Worm (Caenorhabditis elegans): ENCODE data around the gene F19D8.2.

Gene F19D8.2

DNA sequence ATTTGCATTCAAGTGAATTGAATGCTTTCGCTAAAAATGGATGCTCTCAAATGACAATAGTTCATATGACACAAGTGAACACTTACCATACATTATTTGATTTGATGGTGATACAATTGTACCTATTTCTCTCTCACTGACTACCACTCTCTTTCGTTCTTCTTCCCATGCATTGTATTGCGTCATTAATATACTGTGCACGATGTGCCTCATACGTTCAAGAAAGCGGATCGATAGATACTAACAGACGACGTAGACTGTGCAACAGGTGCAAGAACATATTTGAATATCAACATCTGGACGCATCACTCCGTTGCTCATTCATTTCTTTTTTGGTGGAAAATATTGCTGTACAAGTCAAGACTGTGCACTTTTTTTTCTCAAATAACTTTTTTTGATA, 24.5 kb downstream of the F19D8.2 start, which contains the start of gene M03B6.4:
Gene M03B6.4, plus strand, starts transcription at position 149 of the 400 bp plus-strand sequence.
- TF ChIP-seq nhr-80 (tag; optimal IDR thresholded peaks at IDR 0.05): peak; percentile 23
- TF ChIP-seq ets-4 (GFP tag; optimal IDR thresholded peaks at IDR 0.05): no peak

DNA sequence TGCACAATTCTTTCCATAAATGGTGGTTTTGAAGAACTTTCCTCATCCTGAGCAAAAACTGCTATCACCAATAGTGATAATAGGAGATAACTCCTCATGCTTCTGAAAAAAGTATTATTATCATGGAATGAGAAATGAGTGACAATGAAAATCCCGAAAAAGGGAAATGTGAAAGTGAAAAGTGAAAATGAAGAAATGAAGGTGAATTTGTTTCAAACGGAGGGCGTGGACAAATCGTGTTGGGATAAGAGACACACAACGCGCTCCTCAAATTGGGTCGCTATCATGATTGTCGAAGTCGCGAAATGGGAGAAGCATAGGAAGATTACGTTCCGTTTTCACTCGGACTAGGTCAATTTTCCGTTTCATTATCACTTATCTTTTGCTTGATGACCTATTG, 30.0 kb downstream of the F19D8.2 start, which contains the start of gene M03B6.3:
Gene M03B6.3, minus strand, starts transcription at position 102 of the 400 bp plus-strand sequence.
- no peak for TF ChIP-seq athp-1 (tag; optimal IDR thresholded peaks at IDR 0.05)
- no peak for TF ChIP-seq egl-18 (GFP tag; IDR thresholded peaks at IDR 0.05)
- TF ChIP-seq K12H6.12 (tag; optimal IDR thresholded peaks at IDR 0.05): no peak
- TF ChIP-seq hsf-1 (GFP tag; IDR thresholded peaks at IDR 0.05): no peak
- TF ChIP-seq lag-1 (GFP tag; IDR thresholded peaks at IDR 0.05): no peak
- TF ChIP-seq fkh-3 (tag; optimal IDR thresholded peaks at IDR 0.05): no peak
- no peak for TF ChIP-seq lin-40 (tag; optimal IDR thresholded peaks at IDR 0.05)
- TF ChIP-seq B0336.3 (GFP tag; IDR thresholded peaks at IDR 0.05): no peak
- no peak for TF ChIP-seq nfya-1 (tag; optimal IDR thresholded peaks at IDR 0.05; ENCODE audit: borderline replicate concordance, insufficient read depth)
- TF ChIP-seq pha-4 (tag; optimal IDR thresholded peaks at IDR 0.05): no peak
- no peak for TF ChIP-seq aptf-3 (GFP tag; IDR thresholded peaks at IDR 0.05)
- no peak for TF ChIP-seq ekl-4 (GFP tag; IDR thresholded peaks at IDR 0.05)
- TF ChIP-seq dpff-1 (tag; optimal IDR thresholded peaks at IDR 0.05): no peak
- TF ChIP-seq egl-44 (GFP tag; IDR thresholded peaks at IDR 0.05): no peak
- TF ChIP-seq nhr-120 (GFP tag; IDR thresholded peaks at IDR 0.05): no peak
- no peak for TF ChIP-seq F22D6.2 (tag; optimal IDR thresholded peaks at IDR 0.05)
- no peak for TF ChIP-seq nfyb-1 (GFP tag; IDR thresholded peaks at IDR 0.05)
- no peak for TF ChIP-seq efl-1 (GFP tag; optimal IDR thresholded peaks at IDR 0.05)
- no peak for TF ChIP-seq lin-26 (GFP tag; IDR thresholded peaks at IDR 0.05)

ce11 chrX:13871110-13871509, 36.9 kb downstream of the F19D8.2 start:
- TF ChIP-seq ceh-27 (GFP tag; optimal IDR thresholded peaks at IDR 0.05): no peak
- TF ChIP-seq hrde-1 (tag; optimal IDR thresholded peaks at IDR 0.05; ENCODE audit: borderline replicate concordance): no peak
- no peak for TF ChIP-seq attf-3 (GFP tag; conservative IDR thresholded peaks at IDR 0.05)
- TF ChIP-seq unc-130 (GFP tag; optimal IDR thresholded peaks at IDR 0.05): no peak

DNA sequence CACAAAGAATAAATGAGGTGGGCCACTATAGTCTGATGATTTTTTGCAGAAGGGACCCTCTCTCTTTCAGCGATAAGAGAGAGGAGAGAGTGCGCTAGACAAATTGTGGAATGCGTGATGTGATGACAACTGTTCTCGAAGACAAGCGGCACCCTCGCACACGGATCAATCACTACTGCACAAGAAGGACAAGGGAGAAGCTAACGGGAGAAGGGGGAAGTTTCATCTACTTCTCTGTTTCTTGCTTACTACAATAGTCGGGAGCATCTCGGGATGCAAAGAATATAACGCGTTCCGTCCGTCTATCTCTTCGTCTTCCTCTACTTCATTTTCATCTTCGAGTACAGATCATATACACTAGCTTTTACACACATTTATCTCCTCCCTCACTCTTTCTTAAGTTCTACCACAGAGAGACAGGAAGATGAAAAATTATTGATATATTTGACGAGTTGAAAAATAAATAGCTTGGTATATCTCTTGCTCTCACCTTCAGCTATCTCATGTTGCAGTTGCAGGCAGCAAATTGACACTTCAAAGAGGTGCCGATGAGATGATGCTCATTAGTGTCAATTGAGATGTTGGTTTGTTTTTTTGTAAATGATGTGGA, 39.2 kb downstream of the F19D8.2 start:
- TF ChIP-seq bed-2 (GFP tag; IDR thresholded peaks at IDR 0.05) (no peak), nhr-120 (GFP tag; IDR thresholded peaks at IDR 0.05) (no peak), sptf-2 (GFP tag; optimal IDR thresholded peaks at IDR 0.05) (no peak), snpc-1.1 (tag; optimal IDR thresholded peaks at IDR 0.05; ENCODE audit: insufficient read depth) (no peak), akir-1 (GFP tag; optimal IDR thresholded peaks at IDR 0.05) (no peak), Y56A3A.18 (GFP tag; IDR thresholded peaks at IDR 0.05) (no peak), hsf-1 (GFP tag; IDR thresholded peaks at IDR 0.05) (no peak), aptf-2 (GFP tag; conservative IDR thresholded peaks at IDR 0.05) (no peak), F52B5.7 (tag; optimal IDR thresholded peaks at IDR 0.05) (no peak), ceh-27 (GFP tag; optimal IDR thresholded peaks at IDR 0.05) (no peak), hlh-26 (GFP tag; conservative IDR thresholded peaks at IDR 0.05) (no peak)

All from whole organism, young adult.